Fruit fly (Drosophila melanogaster): ENCODE results near the gene Las.
A peak's percentile ranks its signal among the peaks of the same experiment; 100 is the strongest.

The Las gene

dm6 chr3L:20441632-20442469 lies 9.7 kb upstream of the Las start, which contains the start of gene CG5910 (continued):
- TF ChIP-seq CG15479 (GFP tag; optimal IDR thresholded peaks at IDR 0.05) (no peak), CG4707 (GFP tag; optimal IDR thresholded peaks at IDR 0.05) (peak; percentile 34), HHEX (GFP tag; optimal IDR thresholded peaks at IDR 0.05) (peak; percentile 89), bbx (GFP tag; IDR thresholded peaks at IDR 0.05; ENCODE audit: partially characterized antibody) (no peak), ash1 (GFP tag; optimal IDR thresholded peaks at IDR 0.05) (no peak), CG13424 (tag; optimal IDR thresholded peaks at IDR 0.05) (peak; percentile 94), CG18011 (GFP tag; optimal IDR thresholded peaks at IDR 0.05) (peak; percentile 36), crp (GFP tag; optimal IDR thresholded peaks at IDR 0.05) (peak in 1 of 2 experiments; percentile 38), CG8089 (GFP tag; optimal IDR thresholded peaks at IDR 0.05) (peak; percentile 2), CG7271 (tag; optimal IDR thresholded peaks at IDR 0.05) (peak; percentile 57), CG31441 (GFP tag; IDR thresholded peaks at IDR 0.05) (peak; percentile 95), her (GFP tag; optimal IDR thresholded peaks at IDR 0.05) (no peak), CG14965 (GFP tag; optimal IDR thresholded peaks at IDR 0.05; ENCODE audit: borderline replicate concordance) (no peak), CG17802 (tag; optimal IDR thresholded peaks at IDR 0.05) (peak; percentile 35), Med (GFP tag) (peak; percentile 64), Asciz (GFP tag; optimal IDR thresholded peaks at IDR 0.05) (peak; percentile 78), dm (GFP tag; optimal IDR thresholded peaks at IDR 0.05) (no peak), tx (GFP tag; optimal IDR thresholded peaks at IDR 0.05) (peak; percentile 14), da (GFP tag; optimal IDR thresholded peaks at IDR 0.05) (no peak), caup (GFP tag; optimal IDR thresholded peaks at IDR 0.05; ENCODE audit: severe bottlenecking) (peak; percentile 91), eve (GFP tag; optimal IDR thresholded peaks at IDR 0.05) (no peak), ind (GFP tag; optimal IDR thresholded peaks at IDR 0.05) (peak; percentile 88), CG1647 (GFP tag; optimal IDR thresholded peaks at IDR 0.05) (no peak), CG1233 (GFP tag; optimal IDR thresholded peaks at IDR 0.05) (peak; percentile 89), D19A (tag; optimal IDR thresholded peaks at IDR 0.05) (peak; percentile 91), CG17328 (GFP tag; IDR thresholded peaks at IDR 0.05) (peak; percentile 69; the same call in 1 of the 2 replicates), CG3065 (GFP tag; optimal IDR thresholded peaks at IDR 0.05) (peak; percentile 73), emc (GFP tag; optimal IDR thresholded peaks at IDR 0.05) (no peak), CG2116 (GFP tag; optimal IDR thresholded peaks at IDR 0.05) (peak; percentile 54), Dad (GFP tag; optimal IDR thresholded peaks at IDR 0.05) (no peak), so (GFP tag; IDR thresholded peaks at IDR 0.05) (peak; percentile 76), Fer2 (tag; optimal IDR thresholded peaks at IDR 0.05) (peak; percentile 74), zen (tag; optimal IDR thresholded peaks at IDR 0.05) (peak; percentile 84), pzg (GFP tag; optimal IDR thresholded peaks at IDR 0.05) (no peak), prd (optimal IDR thresholded peaks at IDR 0.05) (no peak), prd (GFP tag; IDR thresholded peaks at IDR 0.05) (peak; percentile 82), yki (optimal IDR thresholded peaks at IDR 0.05) (no peak), B-H2 (GFP tag; optimal IDR thresholded peaks at IDR 0.05) (peak; percentile 78), inv (GFP tag; IDR thresholded peaks at IDR 0.05; ENCODE audit: partially characterized antibody) (no peak), CG34422 (GFP tag; IDR thresholded peaks at IDR 0.05) (peak; percentile 24; the same call in 1 of the 3 replicates), Oaz (GFP tag; IDR thresholded peaks at IDR 0.05) (peak; percentile 50; the same call in 1 of the 2 replicates), CG4854 (GFP tag; optimal IDR thresholded peaks at IDR 0.05) (no peak), CG11093 (GFP tag; IDR thresholded peaks at IDR 0.05) (peak; percentile 64; the same call in 1 of the 3 replicates), NK7.1 (GFP tag; optimal IDR thresholded peaks at IDR 0.05) (no peak), slbo (GFP tag; IDR thresholded peaks at IDR 0.05) (peak; percentile 83), CG6654 (GFP tag; optimal IDR thresholded peaks at IDR 0.05) (peak; percentile 60), z (GFP tag; IDR thresholded peaks at IDR 0.05) (no peak), CG15514 (GFP tag; optimal IDR thresholded peaks at IDR 0.05) (peak; percentile 76), chm (GFP tag; IDR thresholded peaks at IDR 0.05) (peak; percentile 55)

Data from whole organism, embryonic.